Fruit fly (Drosophila melanogaster) whole organism, embryonic: Measurements from ENCODE around the gene wg.
A peak's percentile ranks its signal among the peaks of the same experiment; 100 is the strongest.

Source experiments
- Antp ChIP-seq: fragments of 200-800 bp; sonication (Bioruptor generic); optimal IDR thresholded peaks from 3 replicates; lab custom pipeline; 2016; ENCODE audit warnings: missing biosample characterization, missing genetic modification characterization
- Atf-2 ChIP-seq: fragments of 200-800 bp; sonication (Bioruptor generic); optimal IDR thresholded peaks from 2 replicates; lab custom pipeline; 2016; ENCODE audit warnings: missing biosample characterization, missing genetic modification characterization
- CG10366 ChIP-seq: fragments of 200-800 bp; sonication (Bioruptor generic); IDR thresholded peaks from 2 replicates; pipeline ENCODE4 v1.3.6; 2022; ENCODE audit warnings: missing biosample characterization, missing genetic modification characterization
- CG10431 ChIP-seq: fragments of 200-800 bp; sonication (Bioruptor generic); optimal IDR thresholded peaks from 3 replicates; lab custom pipeline; 2018; ENCODE audit warnings: missing biosample characterization, mild to moderate bottlenecking, missing genetic modification characterization
- CG10654 ChIP-seq: fragments of 200-800 bp; sonication (Bioruptor generic); optimal IDR thresholded peaks from 2 replicates; lab custom pipeline; 2016; ENCODE audit warnings: missing biosample characterization, missing genetic modification characterization
- CG11085 ChIP-seq: fragments of 200-800 bp; sonication (Bioruptor generic); IDR thresholded peaks from 2 replicates; pipeline ENCODE4 v1.3.6; 2022; ENCODE audit warnings: missing biosample characterization, missing genetic modification characterization
- CG11696 ChIP-seq: fragments of 200-800 bp; sonication (Bioruptor generic); IDR thresholded peaks from 2 replicates; pipeline ENCODE4 v1.3.6; 2022; ENCODE audit warnings: missing biosample characterization, missing genetic modification characterization
- CG12219 ChIP-seq: fragments of 200-800 bp; sonication (Bioruptor generic); optimal IDR thresholded peaks from 3 replicates; lab custom pipeline; 2018; ENCODE audit warnings: missing biosample characterization, mild to moderate bottlenecking, missing genetic modification characterization
- CG13775 ChIP-seq: fragments of 200-800 bp; sonication (Bioruptor generic); optimal IDR thresholded peaks from 3 replicates; lab custom pipeline; 2017; ENCODE audit warnings: missing biosample characterization, mild to moderate bottlenecking, missing genetic modification characterization
- CG14965 ChIP-seq: fragments of 200-800 bp; sonication (Bioruptor generic); optimal IDR thresholded peaks from 2 replicates; lab custom pipeline; 2016; ENCODE audit warnings: missing biosample characterization, missing genetic modification characterization, borderline replicate concordance
- CG15269 ChIP-seq: fragments of 200-800 bp; sonication (Bioruptor generic); optimal IDR thresholded peaks from 2 replicates; lab custom pipeline; 2018; ENCODE audit warnings: missing biosample characterization, mild to moderate bottlenecking, missing genetic modification characterization, moderate library complexity
- CG15601 ChIP-seq: fragments of 200-800 bp; sonication (Bioruptor generic); optimal IDR thresholded peaks from 3 replicates; lab custom pipeline; 2019; ENCODE audit warnings: missing biosample characterization, mild to moderate bottlenecking, missing genetic modification characterization, moderate library complexity
- CG17361 ChIP-seq: fragments of 200-800 bp; sonication (Bioruptor generic); IDR thresholded peaks from 3 replicates; pipeline ENCODE4 v1.3.6; 2022; ENCODE audit warnings: missing biosample characterization, missing genetic modification characterization
- CG30403 ChIP-seq: fragments of 200-800 bp; sonication (Bioruptor generic); optimal IDR thresholded peaks from 3 replicates; lab custom pipeline; 2016; ENCODE audit warnings: missing biosample characterization, missing genetic modification characterization
- CG33213 ChIP-seq: fragments of 200-800 bp; sonication (Bioruptor generic); optimal IDR thresholded peaks from 3 replicates; lab custom pipeline; 2016; ENCODE audit warnings: missing biosample characterization, missing genetic modification characterization
- CG42726 ChIP-seq: fragments of 200-800 bp; sonication (Bioruptor generic); IDR thresholded peaks from 2 replicates; pipeline ENCODE4 v1.3.6; 2022; ENCODE audit warnings: missing biosample characterization, missing genetic modification characterization; ENCODE audit not compliant: partially characterized antibody
- CG5180 ChIP-seq: fragments of 200-800 bp; sonication (Bioruptor generic); optimal IDR thresholded peaks from 3 replicates; lab custom pipeline; 2017; ENCODE audit warnings: missing biosample characterization, missing genetic modification characterization, mild to moderate bottlenecking, moderate library complexity, missing genetic modification reagents
- CG5953 ChIP-seq: fragments of 200-800 bp; sonication (Bioruptor generic); IDR thresholded peaks from 2 replicates; pipeline ENCODE4 v1.3.6; 2022; ENCODE audit warnings: missing biosample characterization, missing genetic modification characterization
- CG6689 ChIP-seq: fragments of 200-800 bp; sonication (Bioruptor generic); IDR thresholded peaks from 2 replicates; pipeline ENCODE4 v1.3.6; 2022; ENCODE audit warnings: missing biosample characterization, missing genetic modification characterization
- CG6765 ChIP-seq: fragments of 200-800 bp; sonication (Bioruptor generic); optimal IDR thresholded peaks from 3 replicates; lab custom pipeline; 2017; ENCODE audit warnings: missing biosample characterization, mild to moderate bottlenecking, missing genetic modification characterization
- D19A ChIP-seq: fragments of 200-800 bp; optimal IDR thresholded peaks from 3 replicates; lab custom pipeline; 2019; ENCODE audit warnings: missing biosample characterization, mild to moderate bottlenecking, missing genetic modification characterization, moderate library complexity
- Doc2 ChIP-seq: fragments of 200-800 bp; sonication (Bioruptor generic); IDR thresholded peaks from 2 replicates; pipeline ENCODE4 v1.3.6; 2022; ENCODE audit warnings: missing biosample characterization, missing genetic modification characterization
- GATAe ChIP-seq: fragments of 200-800 bp; sonication (Bioruptor generic); conservative IDR thresholded peaks from 2 replicates; pipeline ENCODE4 v1.3.6; 2022; ENCODE audit warnings: missing biosample characterization, missing genetic modification characterization
- Kr ChIP-seq: fragments of 200-800 bp; sonication (Bioruptor generic); optimal IDR thresholded peaks from 2 replicates; lab custom pipeline; 2017; ENCODE audit warnings: missing biosample characterization, mild to moderate bottlenecking, missing genetic modification characterization
- Mad ChIP-seq: fragments of 200-800 bp; sonication (Bioruptor generic); optimal IDR thresholded peaks from 2 replicates; lab custom pipeline; 2016; ENCODE audit warnings: missing biosample characterization, missing genetic modification characterization
- Nf-YB ChIP-seq: fragments of 200-800 bp; sonication (Bioruptor generic); optimal IDR thresholded peaks from 3 replicates; lab custom pipeline; 2019; ENCODE audit warnings: missing biosample characterization, mild to moderate bottlenecking, missing genetic modification characterization, moderate library complexity
- Sox100B ChIP-seq: fragments of 200-800 bp; sonication (Bioruptor generic); optimal IDR thresholded peaks from 3 replicates; lab custom pipeline; 2018; ENCODE audit warnings: missing biosample characterization, mild to moderate bottlenecking, missing genetic modification characterization
- Sox102F ChIP-seq: fragments of 200-800 bp; sonication (Bioruptor generic); optimal IDR thresholded peaks from 2 replicates; lab custom pipeline; 2018; ENCODE audit warnings: missing biosample characterization, mild to moderate bottlenecking, missing genetic modification characterization, moderate library complexity
- Spps ChIP-seq: fragments of 200-800 bp; sonication (Bioruptor generic); optimal IDR thresholded peaks from 2 replicates; lab custom pipeline; 2018; ENCODE audit warnings: missing biosample characterization, mild to moderate bottlenecking, missing genetic modification characterization
- Tbp ChIP-seq: fragments of >200 bp; optimal IDR thresholded peaks from 2 replicates; lab custom pipeline; 2018; ENCODE audit warnings: missing biosample characterization, missing genetic modification characterization
- Vsx1 ChIP-seq: fragments of 200-800 bp; sonication (Bioruptor generic); optimal IDR thresholded peaks from 2 replicates; lab custom pipeline; 2017; ENCODE audit warnings: missing biosample characterization, mild to moderate bottlenecking, missing genetic modification characterization, missing genetic modification reagents
- abd-A ChIP-seq: fragments of 200-800 bp; sonication (Bioruptor generic); optimal IDR thresholded peaks from 3 replicates; lab custom pipeline; 2019; ENCODE audit warnings: missing biosample characterization, mild to moderate bottlenecking, missing genetic modification characterization, moderate library complexity
- amos ChIP-seq: fragments of 200-800 bp; sonication (Bioruptor generic); IDR thresholded peaks from 2 replicates; pipeline ENCODE4 v1.3.6; 2022; ENCODE audit warnings: missing biosample characterization, missing genetic modification characterization; ENCODE audit not compliant: partially characterized antibody
- br ChIP-seq: fragments of >200 bp; optimal IDR thresholded peaks from 2 replicates; lab custom pipeline; 2017
- ci ChIP-seq: fragments of 200-800 bp; sonication (Bioruptor generic); IDR thresholded peaks from 3 replicates; pipeline ENCODE4 v1.3.6; 2022; ENCODE audit warnings: missing biosample characterization, missing genetic modification characterization
- cwo ChIP-seq: fragments of 200-800 bp; sonication (Bioruptor generic); optimal IDR thresholded peaks from 3 replicates; lab custom pipeline; 2017; ENCODE audit warnings: missing biosample characterization, missing genetic modification characterization, mild to moderate bottlenecking, moderate library complexity, missing genetic modification reagents
- esg ChIP-seq: fragments of 200-800 bp; sonication (Bioruptor generic); conservative IDR thresholded peaks from 2 replicates; pipeline ENCODE4 v1.3.6; 2022; ENCODE audit warnings: missing biosample characterization, missing genetic modification characterization
- eve ChIP-seq, 2 experiments: fragments of >200 bp; optimal IDR thresholded peaks; 2 replicates each; lab custom pipeline; 2017; ENCODE audit warnings: missing biosample characterization in 2 of 2, missing genetic modification characterization in 2 of 2
- grau ChIP-seq: fragments of 200-800 bp; optimal IDR thresholded peaks from 3 replicates; lab custom pipeline; 2019; ENCODE audit warnings: missing biosample characterization, mild to moderate bottlenecking, missing genetic modification characterization, moderate library complexity
- her ChIP-seq: fragments of 200-800 bp; sonication (Bioruptor generic); optimal IDR thresholded peaks from 2 replicates; lab custom pipeline; 2016; ENCODE audit warnings: missing biosample characterization, missing genetic modification characterization
- kah ChIP-seq: fragments of 200-800 bp; sonication (Bioruptor generic); optimal IDR thresholded peaks from 2 replicates; lab custom pipeline; 2018; ENCODE audit warnings: missing biosample characterization, mild to moderate bottlenecking, missing genetic modification characterization
- kay ChIP-seq: fragments of 200-800 bp; sonication (Bioruptor generic); optimal IDR thresholded peaks from 2 replicates; lab custom pipeline; 2016; ENCODE audit warnings: missing biosample characterization, missing genetic modification characterization
- kni ChIP-seq: fragments of 200-800 bp; sonication (Bioruptor generic); optimal IDR thresholded peaks from 3 replicates; lab custom pipeline; 2017; ENCODE audit warnings: mild to moderate bottlenecking, missing biosample characterization, missing genetic modification reagents, missing genetic modification characterization
- lmd ChIP-seq: fragments of 200-800 bp; sonication (Bioruptor generic); IDR thresholded peaks from 2 replicates; pipeline ENCODE4 v1.3.6; 2022; ENCODE audit warnings: missing biosample characterization, missing genetic modification characterization
- mirr ChIP-seq: fragments of 200-800 bp; sonication (Bioruptor generic); optimal IDR thresholded peaks from 3 replicates; lab custom pipeline; 2018; ENCODE audit warnings: missing biosample characterization, mild to moderate bottlenecking, missing genetic modification characterization
- peb ChIP-seq: fragments of 200-800 bp; sonication (Bioruptor generic); IDR thresholded peaks from 2 replicates; pipeline ENCODE4 v1.3.6; 2022; ENCODE audit warnings: missing biosample characterization, missing genetic modification characterization
- schlank ChIP-seq: fragments of 200-800 bp; sonication (Bioruptor generic); optimal IDR thresholded peaks from 2 replicates; lab custom pipeline; 2018; ENCODE audit warnings: missing biosample characterization, mild to moderate bottlenecking, missing genetic modification characterization
- sens-2 ChIP-seq: fragments of 200-800 bp; sonication (Bioruptor generic); IDR thresholded peaks from 2 replicates; pipeline ENCODE4 v1.3.6; 2022; ENCODE audit warnings: missing biosample characterization, missing genetic modification characterization
- slou ChIP-seq: fragments of 200-800 bp; sonication (Bioruptor generic); optimal IDR thresholded peaks from 3 replicates; lab custom pipeline; 2016; ENCODE audit warnings: missing biosample characterization, missing genetic modification characterization
- tx ChIP-seq: fragments of 200-800 bp; sonication (Bioruptor generic); optimal IDR thresholded peaks from 2 replicates; lab custom pipeline; 2016; ENCODE audit warnings: missing biosample characterization, missing genetic modification characterization
- usp ChIP-seq: fragments of >200 bp; optimal IDR thresholded peaks from 2 replicates; lab custom pipeline; 2017; ENCODE audit warnings: missing biosample characterization, missing genetic modification characterization
- wdn ChIP-seq: fragments of 200-800 bp; sonication (Bioruptor generic); IDR thresholded peaks from 2 replicates; pipeline ENCODE4 v1.3.6; 2022; ENCODE audit warnings: missing biosample characterization, missing genetic modification characterization
- wor ChIP-seq: fragments of 200-800 bp; sonication (Bioruptor generic); IDR thresholded peaks from 2 replicates; pipeline ENCODE4 v1.3.6; 2022; ENCODE audit warnings: missing biosample characterization, missing genetic modification characterization

Gene wg

DNA sequence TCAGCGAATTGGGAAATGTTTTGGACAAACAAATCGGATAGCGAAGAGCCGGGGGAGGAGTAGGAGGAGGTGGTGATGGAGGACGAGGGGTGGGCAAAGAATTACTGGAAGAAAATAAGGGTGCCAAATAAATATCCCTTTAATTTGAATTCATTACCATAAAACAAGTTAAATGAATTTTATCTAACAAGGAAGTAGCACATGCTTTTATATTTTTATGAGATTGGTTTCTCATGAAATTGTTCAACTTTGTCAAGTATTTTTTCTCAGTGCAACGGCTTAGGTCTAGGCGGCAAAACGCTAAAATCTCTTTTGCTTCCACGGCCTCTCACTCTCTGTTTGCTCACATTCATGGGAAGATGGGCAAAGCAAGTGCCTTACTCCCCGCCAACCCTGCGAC is 15.0 kb upstream of the wg start (continued):
- TF ChIP-seq D19A = no peak
- no peak for TF ChIP-seq eve (GFP tag; optimal IDR thresholded peaks at IDR 0.05; lab: Kevin White, UChicago)
- TF ChIP-seq her (GFP tag; lab: Kevin White, UChicago) = no peak
- TF ChIP-seq Spps = no peak
- no peak for TF ChIP-seq Antp
- TF ChIP-seq br (lab: Kevin White, UChicago) = no peak
- no peak for TF ChIP-seq CG11085 (GFP tag; lab: Robert Waterston, UW)
- no peak for TF ChIP-seq Mad
- TF ChIP-seq CG5953 (GFP tag; lab: Robert Waterston, UW) = no peak
- no peak for TF ChIP-seq wor (GFP tag; lab: Robert Waterston, UW)
- TF ChIP-seq abd-A (tag; lab: Kevin White, UChicago) = no peak
- TF ChIP-seq CG10431 (GFP tag; lab: Kevin White, UChicago) = no peak
- no peak for TF ChIP-seq mirr (GFP tag; lab: Kevin White, UChicago)
- no peak for TF ChIP-seq wdn
- TF ChIP-seq usp (GFP tag; lab: Kevin White, UChicago) = no peak
- no peak for TF ChIP-seq tx (GFP tag; lab: Kevin White, UChicago)
- no peak for TF ChIP-seq Sox100B (GFP tag; lab: Kevin White, UChicago)
- TF ChIP-seq amos = no peak
- no peak for TF ChIP-seq CG14965 (GFP tag; lab: Kevin White, UChicago)
- TF ChIP-seq CG10654 = no peak
- no peak for TF ChIP-seq CG10366 (GFP tag; lab: Robert Waterston, UW)
- no peak for TF ChIP-seq Kr (GFP tag; lab: Kevin White, UChicago)
- TF ChIP-seq Atf-2 (GFP tag; lab: Kevin White, UChicago) = no peak
- no peak for TF ChIP-seq slou
- TF ChIP-seq Doc2 = no peak
- no peak for TF ChIP-seq peb (GFP tag; lab: Robert Waterston, UW)
- TF ChIP-seq lmd (GFP tag; lab: Robert Waterston, UW) = no peak; the same call in 1 of the 2 replicates
- peak; percentile 18 for TF ChIP-seq CG30403
- TF ChIP-seq cwo (GFP tag; lab: Kevin White, UChicago) = no peak
- 0 out of 3 replicates have a peak, but pooled peaks have one; percentile 55 for TF ChIP-seq ci (GFP tag; lab: Robert Waterston, UW)
- no peak for TF ChIP-seq schlank (tag; lab: Kevin White, UChicago)
- TF ChIP-seq Vsx1 (GFP tag; lab: Kevin White, UChicago) = no peak
- TF ChIP-seq CG6765 (GFP tag; lab: Kevin White, UChicago) = no peak
- no peak for TF ChIP-seq CG13775 (GFP tag; lab: Kevin White, UChicago)
- no peak for TF ChIP-seq CG17361 (GFP tag; lab: Robert Waterston, UW)
- TF ChIP-seq GATAe (GFP tag; lab: Robert Waterston, UW) = no peak
- TF ChIP-seq CG15601 (tag; lab: Kevin White, UChicago) = no peak
- peak; percentile 2 for TF ChIP-seq Sox102F (GFP tag; lab: Kevin White, UChicago)
- TF ChIP-seq CG15269 (tag; lab: Kevin White, UChicago) = no peak
- no peak for TF ChIP-seq CG12219 (GFP tag; lab: Kevin White, UChicago)
- no peak for TF ChIP-seq Tbp (GFP tag; lab: Kevin White, UChicago)
- no peak for TF ChIP-seq CG5180 (GFP tag; lab: Kevin White, UChicago)
- no peak for TF ChIP-seq kay
- no peak for TF ChIP-seq Nf-YB (GFP tag; lab: Kevin White, UChicago)
- peak; percentile 21 for TF ChIP-seq grau (tag; lab: Kevin White, UChicago)
- TF ChIP-seq CG42726 (GFP tag; lab: Robert Waterston, UW) = no peak
- TF ChIP-seq sens-2 = 0 out of 2 replicates have a peak, but pooled peaks have one; percentile 32
- no peak for TF ChIP-seq kah (GFP tag; lab: Kevin White, UChicago)
- TF ChIP-seq kni (GFP tag; lab: Kevin White, UChicago) = no peak
- TF ChIP-seq CG33213 (GFP tag; lab: Kevin White, UChicago) = no peak
- peak; percentile 19; the same call in 1 of the 2 replicates for TF ChIP-seq CG6689 (GFP tag; lab: Robert Waterston, UW)
- TF ChIP-seq CG11696 (GFP tag; lab: Robert Waterston, UW) = no peak
- no peak for TF ChIP-seq esg (GFP tag; lab: Robert Waterston, UW)
